Fruit fly (Drosophila melanogaster): Measurements from ENCODE around the gene Polr2C.

The Polr2C gene

DNA sequence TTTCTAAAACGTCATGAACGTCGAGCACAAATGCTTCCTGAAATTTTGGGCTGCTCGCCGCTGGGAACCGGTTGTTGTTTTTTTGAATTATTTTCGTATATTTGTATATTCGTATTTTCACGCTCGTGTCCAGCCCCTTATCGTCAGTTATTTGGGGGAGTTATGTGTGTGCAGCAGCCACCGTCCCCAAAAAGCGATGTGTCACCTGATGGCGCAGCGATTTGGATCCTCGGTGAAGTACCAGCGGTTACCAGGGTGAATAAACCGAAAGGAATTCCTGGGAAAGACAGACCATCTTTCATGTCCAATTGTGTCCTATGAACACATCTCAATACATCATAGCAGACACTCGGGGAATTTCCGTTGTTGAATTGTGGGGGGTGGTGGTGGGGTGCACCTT lies 13.0 kb upstream of the Polr2C start:
- no peak for TF ChIP-seq CG17801 (GFP tag; optimal IDR thresholded peaks at IDR 0.05; ENCODE audit: partially characterized antibody)

DNA sequence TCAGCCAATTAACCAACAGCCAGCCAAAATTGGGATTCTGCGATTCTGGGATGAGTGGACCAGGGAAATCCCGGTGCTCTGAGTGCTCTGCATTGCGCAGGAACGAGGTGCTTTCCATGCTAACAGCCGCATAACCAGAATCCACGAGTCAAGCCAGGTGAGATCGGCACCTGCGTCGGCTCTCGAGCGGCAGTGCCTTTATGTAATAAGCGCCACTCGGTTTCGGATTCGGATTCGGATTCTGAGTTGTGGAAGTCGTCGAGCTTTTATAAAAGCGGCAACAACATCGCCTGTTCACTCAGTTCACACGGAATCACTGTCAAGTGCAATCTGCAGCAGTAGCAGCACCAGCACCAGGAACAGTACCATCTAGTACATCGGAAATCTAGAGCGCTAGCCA lies 12.2 kb upstream of the Polr2C start, which contains the start of gene b:
Gene b, plus strand, starts transcription at position 301 of the 400 bp plus-strand sequence.
- TF ChIP-seq CG17801 (GFP tag; optimal IDR thresholded peaks at IDR 0.05; ENCODE audit: partially characterized antibody) = no peak

- no peak for TF ChIP-seq CG17801 (GFP tag; optimal IDR thresholded peaks at IDR 0.05; ENCODE audit: partially characterized antibody)
Measured at dm6 chr2L:13827557-13827956, 5.6 kb upstream of the Polr2C start, which contains the start of gene PolG1. TSS of gene PolG1 (minus strand) at chr2L:13827772.

DNA sequence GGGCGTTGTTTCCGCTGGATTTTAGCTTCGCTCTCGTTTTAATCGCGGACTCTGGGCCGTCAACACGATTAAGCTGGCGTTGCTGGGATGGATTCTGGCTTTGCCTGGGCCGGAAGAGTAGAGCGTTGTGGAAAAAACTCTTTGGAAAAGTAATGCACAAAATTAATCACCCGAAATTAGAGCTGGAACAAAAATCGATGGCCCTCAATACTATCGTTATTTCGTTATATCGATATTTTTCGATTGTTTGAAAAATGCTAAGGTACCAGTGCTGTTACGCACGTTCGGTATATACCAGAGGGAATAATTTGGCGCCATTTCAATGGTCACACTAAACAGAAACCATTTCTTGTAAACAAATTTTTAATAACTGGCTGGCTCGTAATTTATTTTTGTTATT lies 3.6 kb upstream of the Polr2C start, which contains the start of the genes Arpc1 and Orc5:
Gene Arpc1, minus strand, starts transcription at position 202 of the 400 bp plus-strand sequence.
Gene Orc5, plus strand, starts transcription at position 298 of the 400 bp plus-strand sequence.
- TF ChIP-seq CG17801 (GFP tag; optimal IDR thresholded peaks at IDR 0.05; ENCODE audit: partially characterized antibody) = peak; percentile 26

DNA sequence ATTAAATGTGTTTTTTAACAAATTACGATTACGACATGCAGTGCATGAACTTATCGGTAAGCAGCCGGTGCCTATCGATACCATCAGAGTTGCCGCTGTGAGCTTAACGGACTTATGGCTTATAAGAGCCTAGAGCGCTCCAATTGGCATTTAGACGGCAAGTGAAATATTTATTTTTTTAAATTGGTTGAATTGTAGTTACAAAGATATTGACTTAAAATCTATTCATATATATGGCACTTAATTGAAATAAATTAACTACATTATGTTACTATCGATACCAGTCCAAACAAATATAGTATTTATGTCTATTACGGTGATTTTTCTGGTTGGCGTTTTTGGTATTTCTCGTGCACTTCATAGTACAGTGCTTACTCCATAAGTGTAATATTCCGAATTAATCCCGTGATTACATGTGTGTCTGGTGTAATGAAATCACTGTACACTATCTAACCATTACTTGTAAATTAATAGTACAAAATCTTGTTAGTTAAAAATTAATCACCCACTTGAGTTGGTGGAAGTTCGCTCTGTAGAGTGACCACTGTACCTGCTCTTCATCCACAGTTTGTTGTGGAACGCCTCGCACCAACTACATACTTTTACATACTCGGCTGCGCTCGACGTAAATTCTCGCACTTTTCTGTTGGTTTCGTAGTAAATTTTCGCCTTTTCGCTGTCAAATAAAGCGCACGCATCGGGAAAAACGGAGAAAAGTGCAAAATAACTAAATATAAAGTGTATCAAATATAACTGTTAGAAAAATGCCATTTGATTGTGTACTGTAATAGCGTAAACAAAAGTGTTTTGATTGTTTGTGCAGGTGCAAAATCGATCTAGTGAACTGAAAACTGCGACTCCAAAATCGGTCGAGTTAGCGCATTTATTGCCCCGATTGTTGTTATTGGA lies 2.1 kb downstream of the Polr2C start, which contains the start of the genes mRpS23 and CenG1A:
Gene mRpS23, minus strand, starts transcription at position 71 of the 909 bp plus-strand sequence.
Gene CenG1A, plus strand, starts transcription at position 563 of the 909 bp plus-strand sequence.
- TF ChIP-seq CG17801 (GFP tag; optimal IDR thresholded peaks at IDR 0.05; ENCODE audit: partially characterized antibody) = peak; percentile 100

DNA sequence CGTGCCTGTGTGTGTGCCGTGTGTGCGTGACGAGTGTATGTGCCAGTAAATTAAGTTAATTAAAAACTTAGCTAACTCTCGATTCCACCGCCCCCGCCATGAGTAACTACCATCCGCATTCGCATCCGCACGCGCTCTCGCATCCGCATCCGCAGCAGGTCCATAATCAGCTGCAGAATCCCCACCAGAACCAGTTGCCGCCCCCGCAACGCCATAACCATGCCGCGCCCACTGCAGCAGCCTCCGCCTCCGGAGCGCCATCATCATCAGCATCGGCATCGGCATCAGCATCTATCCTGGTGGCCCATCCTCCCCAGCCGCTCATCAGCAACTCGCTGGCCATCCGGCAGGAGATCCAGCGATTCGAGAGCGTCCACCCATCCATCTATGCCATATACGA lies 2.8 kb downstream of the Polr2C start:
- TF ChIP-seq CG17801 (GFP tag; optimal IDR thresholded peaks at IDR 0.05; ENCODE audit: partially characterized antibody) = no peak

DNA sequence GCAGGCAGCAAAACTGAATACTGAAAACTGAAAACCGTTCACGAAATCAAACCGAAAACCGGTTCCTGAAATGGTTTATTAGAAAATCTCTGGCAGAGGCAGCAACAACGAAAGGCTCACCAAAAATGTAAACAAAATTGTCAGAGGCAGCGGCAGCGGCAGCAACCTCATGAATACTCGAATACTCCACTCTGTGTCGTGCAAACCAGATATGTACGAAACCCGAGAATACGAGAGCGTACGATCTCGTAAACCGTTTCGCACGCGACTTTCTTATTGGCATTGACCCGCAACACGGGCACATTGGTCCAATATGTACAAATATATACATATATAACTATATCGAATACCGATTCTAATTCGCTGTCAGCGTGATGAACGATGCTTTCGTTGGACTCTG lies 4.4 kb downstream of the Polr2C start:
- no peak for TF ChIP-seq CG17801 (GFP tag; optimal IDR thresholded peaks at IDR 0.05; ENCODE audit: partially characterized antibody)

DNA sequence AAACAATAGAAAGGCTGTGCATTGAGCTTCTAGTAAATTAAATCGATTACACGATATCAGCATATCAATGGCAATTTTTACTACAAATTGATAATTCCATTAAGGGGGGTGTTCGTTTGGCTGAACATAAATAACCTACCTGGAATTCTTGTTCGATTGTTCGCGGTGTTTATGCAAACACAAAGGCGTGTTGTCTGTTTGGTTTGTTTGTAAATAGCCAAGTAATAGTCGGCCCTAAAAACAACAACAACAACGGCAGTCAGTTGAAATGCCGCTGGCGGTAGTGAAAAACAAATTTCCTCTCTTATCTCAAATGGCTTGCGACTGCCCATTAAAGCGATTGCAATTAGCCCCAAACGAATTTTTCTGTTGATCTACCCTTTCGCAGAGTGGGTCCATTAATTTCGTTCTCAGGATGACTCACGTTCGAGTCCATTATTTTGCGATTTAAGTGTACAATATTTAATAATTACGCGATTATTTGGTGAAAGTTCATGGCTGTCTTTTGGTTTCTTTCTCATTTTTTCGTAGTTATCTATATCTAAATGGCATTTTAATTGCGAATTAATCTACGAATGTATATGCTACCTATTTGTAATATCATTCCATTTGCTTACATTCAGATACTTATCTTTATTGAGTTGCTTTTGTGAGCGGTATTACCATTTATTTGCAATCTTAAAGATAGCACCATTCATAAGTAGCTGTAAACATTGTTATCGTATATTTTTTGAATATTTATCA lies 5.7 kb downstream of the Polr2C start:
- TF ChIP-seq CG17801 (GFP tag; optimal IDR thresholded peaks at IDR 0.05; ENCODE audit: partially characterized antibody) = peak; percentile 78

DNA sequence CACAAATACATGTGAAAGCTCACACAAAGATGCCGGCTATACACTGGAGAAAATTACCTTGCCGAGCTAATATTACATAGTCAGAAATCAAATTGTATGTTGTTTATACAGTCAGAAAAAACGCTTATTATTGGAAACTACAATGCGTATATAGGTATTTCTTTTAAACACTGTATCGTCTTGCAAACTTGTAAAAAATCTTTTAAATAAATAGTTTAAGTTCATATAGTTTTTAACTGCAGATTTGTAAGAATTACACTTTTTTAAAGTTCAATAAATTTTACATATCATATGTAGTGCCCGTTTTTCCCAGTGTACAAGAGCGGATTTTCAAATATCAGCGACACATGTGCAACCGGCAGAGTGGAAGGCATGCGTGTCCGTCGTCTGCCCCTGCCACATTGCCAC lies 6.6 kb downstream of the Polr2C start:
- peak; percentile 72 for TF ChIP-seq CG17801 (GFP tag; optimal IDR thresholded peaks at IDR 0.05; ENCODE audit: partially characterized antibody)

DNA sequence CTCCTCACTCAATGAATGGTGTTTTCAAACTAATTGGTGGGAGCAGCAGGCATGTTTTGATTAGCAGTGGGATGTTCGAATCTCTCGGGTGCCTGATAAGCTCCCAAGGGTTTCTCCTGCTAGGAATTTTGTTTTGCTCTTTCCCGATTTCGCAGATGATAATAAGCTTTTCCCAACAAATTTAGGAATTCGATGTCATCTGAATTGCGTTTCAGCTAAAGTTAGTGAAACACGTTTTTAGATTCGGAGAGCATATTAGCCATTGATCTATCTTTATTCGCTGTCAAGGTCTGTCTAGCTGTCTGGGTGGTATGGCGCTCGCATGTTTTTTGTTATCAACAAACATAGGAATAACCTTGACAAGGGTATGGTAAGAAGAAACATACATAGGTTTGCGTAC lies 8.4 kb downstream of the Polr2C start, which contains the start of gene CG33307:
Gene CG33307, minus strand, starts transcription at position 13 of the 400 bp plus-strand sequence.
- TF ChIP-seq CG17801 (GFP tag; optimal IDR thresholded peaks at IDR 0.05; ENCODE audit: partially characterized antibody) = no peak

DNA sequence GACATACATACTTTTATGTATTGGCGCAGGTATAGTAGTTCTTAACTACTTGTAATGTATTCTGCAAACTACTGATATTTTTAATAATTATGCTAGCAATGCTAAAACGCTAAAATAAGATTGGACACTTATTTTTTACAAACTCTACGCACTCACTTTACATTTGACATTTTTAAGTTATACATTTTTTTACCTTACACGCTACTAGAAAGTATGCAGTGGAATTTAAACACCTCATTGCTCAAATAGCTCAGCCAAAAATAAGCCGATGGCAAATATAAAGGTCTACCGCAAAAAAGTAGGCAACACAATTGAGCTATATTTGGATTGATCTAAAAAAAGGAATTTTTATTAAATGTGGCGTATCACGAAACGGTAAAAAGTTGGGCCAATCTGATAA lies 8.9 kb downstream of the Polr2C start:
- TF ChIP-seq CG17801 (GFP tag; optimal IDR thresholded peaks at IDR 0.05; ENCODE audit: partially characterized antibody) = no peak

dm6 chr2L:13842572-13842971 lies 9.4 kb downstream of the Polr2C start:
- no peak for TF ChIP-seq CG17801 (GFP tag; optimal IDR thresholded peaks at IDR 0.05; ENCODE audit: partially characterized antibody)

DNA sequence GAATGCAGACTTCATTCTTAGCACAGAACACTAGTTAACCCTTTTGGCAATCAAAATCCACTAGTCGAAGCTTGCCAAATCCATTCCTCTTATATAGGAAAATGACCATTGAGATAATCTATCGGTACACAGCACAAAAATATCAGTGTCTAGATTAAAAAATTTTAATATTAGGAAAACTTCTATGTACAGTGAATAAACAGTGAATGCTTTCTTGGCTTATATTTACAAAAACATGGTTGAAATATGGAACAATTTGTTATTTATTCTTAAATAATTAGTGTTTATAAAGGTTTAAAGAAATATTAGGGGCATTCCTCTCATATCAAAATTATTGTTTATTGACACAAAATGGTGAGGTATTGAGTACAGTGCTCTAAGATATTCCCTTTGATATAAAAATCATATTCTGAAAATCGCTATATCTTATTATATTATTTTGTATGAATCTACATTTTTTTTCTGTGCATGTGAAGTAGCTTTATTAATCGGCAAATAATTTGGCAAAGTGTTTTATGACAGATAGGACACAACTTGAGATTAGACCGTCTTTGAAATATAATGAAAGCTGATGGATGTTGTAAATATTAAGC lies 10.7 kb downstream of the Polr2C start, which contains the start of gene CG33306:
Gene CG33306, minus strand, starts transcription at position 51 of the 593 bp plus-strand sequence.
- TF ChIP-seq CG17801 (GFP tag; optimal IDR thresholded peaks at IDR 0.05; ENCODE audit: partially characterized antibody) = no peak

dm6 chr2L:13845178-13845577 lies 12.0 kb downstream of the Polr2C start, which contains the start of gene CG8997:
TSS of gene CG8997 (minus strand) at chr2L:13845325.
- no peak for TF ChIP-seq CG17801 (GFP tag; optimal IDR thresholded peaks at IDR 0.05; ENCODE audit: partially characterized antibody)

Data from ovary, adult (tissue).